Worm (Caenorhabditis elegans): ENCODE results near the gene Y105C5A.1268.
A peak's percentile ranks its signal among the peaks of the same experiment; 100 is the strongest.
"Not testable (repeated sequence)": the region's sequence is repeated elsewhere in the genome, so short reads cannot be mapped to it uniquely, and the experiment has no call there.

The Y105C5A.1268 gene

ce11 chrIV:15639223-15639622 lies 7.0 kb downstream of the Y105C5A.1268 start:
- TF ChIP-seq hlh-17 (GFP tag; optimal IDR thresholded peaks at IDR 0.05; ENCODE audit: borderline replicate concordance) (no peak), blmp-1 (tag; optimal IDR thresholded peaks at IDR 0.05) (no peak), elt-3 (tag; optimal IDR thresholded peaks at IDR 0.05) (no peak), nhr-76 (tag; optimal IDR thresholded peaks at IDR 0.05) (no peak), nhr-71 (tag; optimal IDR thresholded peaks at IDR 0.05) (no peak), egl-27 (tag; optimal IDR thresholded peaks at IDR 0.05) (no peak), fkh-10 (GFP tag; optimal IDR thresholded peaks at IDR 0.05) (no peak), jun-1 (tag; optimal IDR thresholded peaks at IDR 0.05) (no peak), zip-4 (GFP tag; optimal IDR thresholded peaks at IDR 0.05) (no peak), unc-130 (tag; optimal IDR thresholded peaks at IDR 0.05) (no peak)

ce11 chrIV:15635462-15635861 lies 10.8 kb downstream of the Y105C5A.1268 start, which contains the start of gene Y105C5A.10:
Gene Y105C5A.10 (plus strand): TSS chrIV:15635762.
- not testable (repeated sequence) for TF ChIP-seq dsc-1 (tag; optimal IDR thresholded peaks at IDR 0.05); pag-3 (tag; optimal IDR thresholded peaks at IDR 0.05; ENCODE audit: borderline replicate concordance, insufficient read depth); skn-1 (tag; optimal IDR thresholded peaks at IDR 0.05)

ce11 chrIV:15634240-15634789 lies 12.0 kb downstream of the Y105C5A.1268 start, which contains the start of gene Y105C5A.1274:
Gene Y105C5A.1274 (plus strand): TSS chrIV:15634739.
- peak in 1 of 2 experiments; percentile 33 for TF ChIP-seq lsy-2 (tag; optimal IDR thresholded peaks at IDR 0.05)

DNA sequence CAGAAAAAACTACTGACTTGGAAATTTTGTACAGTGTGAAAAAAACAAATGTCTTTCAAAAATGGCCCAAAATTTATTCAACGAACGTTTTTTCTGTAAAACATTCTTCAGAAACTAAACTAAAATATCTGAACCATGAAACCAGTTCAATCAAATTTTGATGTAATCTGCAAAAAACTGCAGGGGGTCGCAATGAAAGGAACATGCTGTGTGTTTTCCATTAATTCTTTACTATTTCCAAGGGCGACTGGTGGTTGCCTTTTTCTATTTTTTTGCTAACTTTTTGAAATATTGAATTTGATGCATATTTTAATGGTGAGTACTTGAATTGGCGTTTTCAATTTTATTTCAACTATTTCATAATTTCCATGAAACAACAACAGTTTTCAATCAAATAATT lies 15.1 kb downstream of the Y105C5A.1268 start, which contains the start of gene Y105C5A.9:
Y105C5A.9 (plus strand) TSS at position 301 of the 400 bp plus-strand sequence.
- TF ChIP-seq nhr-19 (GFP tag; conservative IDR thresholded peaks at IDR 0.05) (no peak), nhr-76 (tag; optimal IDR thresholded peaks at IDR 0.05) (no peak), dpl-1 (GFP tag; optimal IDR thresholded peaks at IDR 0.05) (no peak), aha-1 (tag; optimal IDR thresholded peaks at IDR 0.05) (no peak), nhr-85 (tag) (no peak), mdl-1 (tag; optimal IDR thresholded peaks at IDR 0.05) (no peak), lin-35 (GFP tag; optimal IDR thresholded peaks at IDR 0.05) (no peak), dsc-1 (tag; optimal IDR thresholded peaks at IDR 0.05) (no peak), nhr-84 (tag; optimal IDR thresholded peaks at IDR 0.05) (no peak), F16B12.6 (tag; optimal IDR thresholded peaks at IDR 0.05) (no peak), ama-1 (optimal IDR thresholded peaks at IDR 0.05) (no peak), lin-15B (tag; optimal IDR thresholded peaks at IDR 0.05) (no peak), C16A3.4 (tag; optimal IDR thresholded peaks at IDR 0.05) (no peak), ets-5 (GFP tag; IDR thresholded peaks at IDR 0.05) (no peak), lsy-2 (tag; optimal IDR thresholded peaks at IDR 0.05) (no peak)

DNA sequence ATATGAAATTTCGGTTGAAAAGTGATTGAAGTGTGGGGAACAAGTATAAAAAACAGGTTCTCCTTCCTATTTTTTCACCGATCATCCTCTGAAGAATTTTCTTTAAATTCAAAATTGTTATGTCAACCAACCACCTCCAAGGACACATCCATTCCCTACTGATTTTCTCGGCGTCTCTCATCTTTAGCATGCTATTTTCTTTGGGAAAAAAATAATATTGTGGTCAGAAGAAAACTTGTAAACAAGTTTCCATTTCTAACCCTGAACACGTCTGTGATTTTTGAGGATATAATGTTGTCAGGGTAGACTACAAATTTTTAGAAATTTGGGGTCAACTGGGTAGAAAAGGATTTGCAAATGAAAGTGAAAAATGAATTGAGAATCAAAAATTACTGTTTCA lies 28.6 kb downstream of the Y105C5A.1268 start:
- peak; percentile 87 for TF ChIP-seq nhr-85 (tag)
- TF ChIP-seq F16B12.6 (tag; optimal IDR thresholded peaks at IDR 0.05): no peak
- TF ChIP-seq blmp-1 (tag; optimal IDR thresholded peaks at IDR 0.05): peak; percentile 34
- peak in 1 of 6 experiments; percentile 36 for TF ChIP-seq elt-3 (tag; optimal IDR thresholded peaks at IDR 0.05)
- TF ChIP-seq lsy-2 (tag; optimal IDR thresholded peaks at IDR 0.05): peak in 1 of 2 experiments; percentile 28
- TF ChIP-seq nhr-20 (tag; optimal IDR thresholded peaks at IDR 0.05): peak; percentile 50
- peak; percentile 13 for TF ChIP-seq mep-1 (tag; optimal IDR thresholded peaks at IDR 0.05)
- TF ChIP-seq irx-1 (tag; optimal IDR thresholded peaks at IDR 0.05): no peak

DNA sequence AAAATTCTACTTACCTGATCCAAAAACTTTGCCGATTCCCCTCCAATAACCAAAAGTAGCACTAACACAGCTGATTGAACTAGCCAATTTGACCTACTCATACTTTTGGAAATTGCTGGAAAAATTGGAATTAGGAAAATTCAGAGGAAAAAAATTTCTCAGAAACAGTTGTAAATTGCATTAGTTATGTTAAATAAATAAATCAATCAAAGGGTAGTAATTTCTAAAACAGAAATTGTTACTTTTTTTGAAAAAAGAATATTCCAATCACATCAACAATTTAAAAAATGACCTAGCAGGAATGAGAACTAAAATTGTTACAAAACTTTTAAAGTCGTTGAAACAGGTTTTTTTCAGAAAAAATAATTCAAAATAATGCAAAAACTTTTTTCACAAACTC lies 29.3 kb downstream of the Y105C5A.1268 start, which contains the start of gene Y105C5A.8:
Y105C5A.8 (minus strand) TSS at position 101 of the 400 bp plus-strand sequence.
- TF ChIP-seq ceh-82 (tag; optimal IDR thresholded peaks at IDR 0.05) (no peak), nhr-28 (tag; optimal IDR thresholded peaks at IDR 0.05) (no peak), lir-3 (tag; optimal IDR thresholded peaks at IDR 0.05; ENCODE audit: poor library complexity) (no peak), alr-1 (tag; optimal IDR thresholded peaks at IDR 0.05; ENCODE audit: borderline replicate concordance) (no peak), mab-9 (GFP tag; IDR thresholded peaks at IDR 0.05) (no peak), nhr-71 (tag; optimal IDR thresholded peaks at IDR 0.05) (no peak), fkh-10 (GFP tag; optimal IDR thresholded peaks at IDR 0.05) (no peak), egl-13 (tag; optimal IDR thresholded peaks at IDR 0.05) (no peak), lin-13 (GFP tag; optimal IDR thresholded peaks at IDR 0.05) (no peak), sox-4 (tag; optimal IDR thresholded peaks at IDR 0.05) (no peak), nhr-47 (tag; optimal IDR thresholded peaks at IDR 0.05) (no peak), ztf-4 (tag; optimal IDR thresholded peaks at IDR 0.05) (no peak), pax-3 (tag; optimal IDR thresholded peaks at IDR 0.05) (no peak), unc-86 (tag; optimal IDR thresholded peaks at IDR 0.05) (no peak)
